Fruit fly (Drosophila melanogaster) whole organism, embryonic: ENCODE results near the gene ND-MNLL.

Experiments
- Bdp1 ChIP-seq: fragments of 200-800 bp; sonication (Bioruptor generic); optimal IDR thresholded peaks from 3 replicates; lab custom pipeline; 2016; ENCODE audit warnings: missing biosample characterization, missing genetic modification characterization
- Blimp-1 ChIP-seq: fragments of 200-800 bp; sonication (Bioruptor generic); optimal IDR thresholded peaks from 3 replicates; lab custom pipeline; 2018; ENCODE audit warnings: missing biosample characterization, missing genetic modification characterization, mild to moderate bottlenecking, moderate library complexity, missing genetic modification reagents
- CG1024 ChIP-seq: fragments of 200-800 bp; sonication (Bioruptor generic); IDR thresholded peaks from 2 replicates; pipeline ENCODE4 v1.3.6; 2022; ENCODE audit warnings: missing biosample characterization, missing genetic modification characterization
- CG10654 ChIP-seq: fragments of 200-800 bp; sonication (Bioruptor generic); optimal IDR thresholded peaks from 2 replicates; lab custom pipeline; 2016; ENCODE audit warnings: missing biosample characterization, missing genetic modification characterization
- CG11085 ChIP-seq: fragments of 200-800 bp; sonication (Bioruptor generic); IDR thresholded peaks from 2 replicates; pipeline ENCODE4 v1.3.6; 2022; ENCODE audit warnings: missing biosample characterization, missing genetic modification characterization
- CG11093 ChIP-seq: fragments of 200-800 bp; sonication (Bioruptor generic); IDR thresholded peaks from 3 replicates; pipeline ENCODE4 v1.3.6; 2022; ENCODE audit warnings: missing biosample characterization, missing genetic modification characterization
- CG16813 ChIP-seq: fragments of 200-800 bp; sonication (Bioruptor generic); IDR thresholded peaks from 3 replicates; pipeline ENCODE4 v1.3.6; 2022; ENCODE audit warnings: missing biosample characterization, missing genetic modification characterization; ENCODE audit not compliant: partially characterized antibody
- CG17361 ChIP-seq: fragments of 200-800 bp; sonication (Bioruptor generic); IDR thresholded peaks from 3 replicates; pipeline ENCODE4 v1.3.6; 2022; ENCODE audit warnings: missing biosample characterization, missing genetic modification characterization
- CG17829 ChIP-seq: fragments of 200-800 bp; optimal IDR thresholded peaks from 2 replicates; lab custom pipeline; 2019; ENCODE audit warnings: missing biosample characterization, mild to moderate bottlenecking, missing genetic modification characterization, moderate library complexity
- CG18262 ChIP-seq: fragments of 200-800 bp; optimal IDR thresholded peaks from 3 replicates; lab custom pipeline; 2019; ENCODE audit warnings: missing biosample characterization, mild to moderate bottlenecking, missing genetic modification characterization, moderate library complexity
- CG2712 ChIP-seq: fragments of 200-800 bp; optimal IDR thresholded peaks from 3 replicates; lab custom pipeline; 2019; ENCODE audit warnings: missing biosample characterization, mild to moderate bottlenecking, missing genetic modification characterization, moderate library complexity
- CG30020 ChIP-seq: fragments of 200-800 bp; optimal IDR thresholded peaks from 2 replicates; lab custom pipeline; 2019; ENCODE audit warnings: missing biosample characterization, mild to moderate bottlenecking, missing genetic modification characterization, moderate library complexity
- CG32532 ChIP-seq: fragments of 200-800 bp; sonication (Bioruptor generic); IDR thresholded peaks from 2 replicates; pipeline ENCODE4 v1.3.6; 2022; ENCODE audit warnings: missing biosample characterization, missing genetic modification characterization
- CG33557 ChIP-seq: fragments of 200-800 bp; sonication (Bioruptor generic); optimal IDR thresholded peaks from 2 replicates; lab custom pipeline; 2019; ENCODE audit warnings: missing biosample characterization, mild to moderate bottlenecking, missing genetic modification characterization, moderate library complexity
- CG4328 ChIP-seq: fragments of 200-800 bp; sonication (Bioruptor generic); optimal IDR thresholded peaks from 3 replicates; lab custom pipeline; 2017; ENCODE audit warnings: missing biosample characterization, missing genetic modification reagents, missing genetic modification characterization
- CG4424 ChIP-seq: fragments of 200-800 bp; sonication (Bioruptor generic); optimal IDR thresholded peaks from 3 replicates; lab custom pipeline; 2016; ENCODE audit warnings: missing biosample characterization, missing genetic modification characterization
- CG8089 ChIP-seq: fragments of 200-800 bp; sonication (Bioruptor generic); optimal IDR thresholded peaks from 3 replicates; lab custom pipeline; 2016; ENCODE audit warnings: missing biosample characterization, missing genetic modification characterization
- CG8290 ChIP-seq, 3 experiments: fragments of 200-800 bp; sonication (Bioruptor generic); optimal IDR thresholded peaks; 2 replicates each; lab custom pipeline; 2016 to 2019; ENCODE audit warnings: missing biosample characterization in 3 of 3, missing genetic modification characterization in 3 of 3, mild to moderate bottlenecking in 2 of 3, moderate library complexity in 1 of 3
- CkIIα-i1 ChIP-seq: fragments of 200-800 bp; sonication (Bioruptor generic); IDR thresholded peaks from 2 replicates; pipeline ENCODE4 v1.3.6; 2022; ENCODE audit warnings: missing biosample characterization, missing genetic modification characterization
- Dad ChIP-seq: fragments of 200-800 bp; sonication (Bioruptor generic); optimal IDR thresholded peaks from 3 replicates; lab custom pipeline; 2016; ENCODE audit warnings: missing biosample characterization, missing genetic modification characterization
- Dfd ChIP-seq, 2 experiments: fragments of >200 bp; optimal IDR thresholded peaks; 2 replicates each; lab custom pipeline; 2017; ENCODE audit warnings: missing biosample characterization in 2 of 2, missing genetic modification characterization in 2 of 2
- Ets97D ChIP-seq: fragments of 200-800 bp; sonication (Bioruptor generic); optimal IDR thresholded peaks from 3 replicates; lab custom pipeline; 2016; ENCODE audit warnings: missing biosample characterization, missing genetic modification characterization
- Gsc ChIP-seq: fragments of 200-800 bp; sonication (Bioruptor generic); IDR thresholded peaks from 2 replicates; pipeline ENCODE4 v1.3.6; 2022; ENCODE audit warnings: missing biosample characterization, missing genetic modification characterization
- HmgZ ChIP-seq: fragments of 200-800 bp; sonication (Bioruptor generic); optimal IDR thresholded peaks from 2 replicates; lab custom pipeline; 2018; ENCODE audit warnings: missing biosample characterization, mild to moderate bottlenecking, missing genetic modification characterization
- Hr78 ChIP-seq, 2 experiments: fragments of 200-800 bp in 1 of 2; fragments of >200 bp in 1 of 2; sonication (Bioruptor generic) in 1 of 2; optimal IDR thresholded peaks; 2 replicates each; lab custom pipeline; 2017 to 2019; ENCODE audit warnings: missing biosample characterization in 2 of 2, missing genetic modification characterization in 2 of 2, mild to moderate bottlenecking in 1 of 2, moderate library complexity in 1 of 2
- Hsf ChIP-seq: fragments of 200-800 bp; sonication (Bioruptor generic); optimal IDR thresholded peaks from 3 replicates; lab custom pipeline; 2016; ENCODE audit warnings: missing biosample characterization, missing genetic modification characterization
- Spps ChIP-seq: fragments of 200-800 bp; sonication (Bioruptor generic); optimal IDR thresholded peaks from 2 replicates; lab custom pipeline; 2018; ENCODE audit warnings: missing biosample characterization, mild to moderate bottlenecking, missing genetic modification characterization
- ac ChIP-seq: fragments of 200-800 bp; sonication (Bioruptor generic); optimal IDR thresholded peaks from 3 replicates; lab custom pipeline; 2017; ENCODE audit warnings: missing biosample characterization, mild to moderate bottlenecking, missing genetic modification characterization
- ash1 ChIP-seq: fragments of 200-800 bp; sonication (Bioruptor generic); optimal IDR thresholded peaks from 2 replicates; lab custom pipeline; 2018; ENCODE audit warnings: missing biosample characterization, mild to moderate bottlenecking, missing genetic modification characterization
- bab2 ChIP-seq: fragments of 200-800 bp; sonication (Bioruptor generic); optimal IDR thresholded peaks from 2 replicates; lab custom pipeline; 2016; ENCODE audit warnings: missing biosample characterization, missing genetic modification characterization
- eve ChIP-seq, 2 experiments: fragments of >200 bp; optimal IDR thresholded peaks; 2 replicates each; lab custom pipeline; 2017; ENCODE audit warnings: missing biosample characterization in 2 of 2, missing genetic modification characterization in 2 of 2
- ftz-f1 ChIP-seq: fragments of 200-800 bp; sonication (Bioruptor generic); optimal IDR thresholded peaks from 2 replicates; lab custom pipeline; 2016; ENCODE audit warnings: missing biosample characterization, missing genetic modification characterization
- gce ChIP-seq: fragments of 200-800 bp; sonication (Bioruptor generic); IDR thresholded peaks from 3 replicates; pipeline ENCODE4 v1.3.6; 2022; ENCODE audit warnings: missing biosample characterization, missing genetic modification characterization
- gfzf ChIP-seq: fragments of 200-800 bp; sonication (Bioruptor generic); optimal IDR thresholded peaks from 2 replicates; lab custom pipeline; 2016; ENCODE audit warnings: missing biosample characterization, mild to moderate bottlenecking, missing genetic modification characterization, moderate library complexity
- grn ChIP-seq: fragments of 200-800 bp; sonication (Bioruptor generic); optimal IDR thresholded peaks from 3 replicates; lab custom pipeline; 2017; ENCODE audit warnings: missing biosample characterization, missing genetic modification characterization
- h ChIP-seq: fragments of >200 bp; optimal IDR thresholded peaks from 2 replicates; lab custom pipeline; 2017
- ind ChIP-seq: fragments of 200-800 bp; sonication (Bioruptor generic); optimal IDR thresholded peaks from 3 replicates; lab custom pipeline; 2016; ENCODE audit warnings: missing biosample characterization, missing genetic modification characterization
- lmd ChIP-seq: fragments of 200-800 bp; sonication (Bioruptor generic); IDR thresholded peaks from 2 replicates; pipeline ENCODE4 v1.3.6; 2022; ENCODE audit warnings: missing biosample characterization, missing genetic modification characterization
- nerfin-2 ChIP-seq: fragments of 200-800 bp; sonication (Bioruptor generic); IDR thresholded peaks from 2 replicates; pipeline ENCODE4 v1.3.6; 2022; ENCODE audit warnings: missing biosample characterization, missing genetic modification characterization; ENCODE audit not compliant: partially characterized antibody
- ranshi ChIP-seq: fragments of 200-800 bp; sonication (Bioruptor generic); IDR thresholded peaks from 2 replicates; pipeline ENCODE4 v1.3.6; 2022; ENCODE audit warnings: missing biosample characterization, missing genetic modification characterization
- ro ChIP-seq: fragments of 200-800 bp; sonication (Bioruptor generic); IDR thresholded peaks from 2 replicates; pipeline ENCODE4 v1.3.6; 2022; ENCODE audit warnings: missing biosample characterization, missing genetic modification characterization
- schlank ChIP-seq: fragments of 200-800 bp; sonication (Bioruptor generic); optimal IDR thresholded peaks from 2 replicates; lab custom pipeline; 2018; ENCODE audit warnings: missing biosample characterization, mild to moderate bottlenecking, missing genetic modification characterization
- scrt ChIP-seq: fragments of 200-800 bp; sonication (Bioruptor generic); optimal IDR thresholded peaks from 2 replicates; lab custom pipeline; 2018; ENCODE audit warnings: missing biosample characterization, mild to moderate bottlenecking, missing genetic modification characterization, moderate library complexity
- seq ChIP-seq: fragments of 200-800 bp; sonication (Bioruptor generic); IDR thresholded peaks from 2 replicates; pipeline ENCODE4 v1.3.6; 2022; ENCODE audit warnings: missing biosample characterization, missing genetic modification characterization
- slou ChIP-seq: fragments of 200-800 bp; sonication (Bioruptor generic); optimal IDR thresholded peaks from 3 replicates; lab custom pipeline; 2016; ENCODE audit warnings: missing biosample characterization, missing genetic modification characterization
- wdn ChIP-seq: fragments of 200-800 bp; sonication (Bioruptor generic); IDR thresholded peaks from 2 replicates; pipeline ENCODE4 v1.3.6; 2022; ENCODE audit warnings: missing biosample characterization, missing genetic modification characterization

ND-MNLL gene

dm6 chrX:7908239-7909068 is 14.9 kb upstream of the ND-MNLL start, which contains the start of the genes dpr14 and spidey (continued):
- TF ChIP-seq schlank (peak; percentile 87), CG4328 (GFP tag; lab: Kevin White, UChicago) (peak; percentile 87), eve (GFP tag; optimal IDR thresholded peaks at IDR 0.05; lab: Kevin White, UChicago) (no peak), Blimp-1 (peak; percentile 86), Dfd (GFP tag; optimal IDR thresholded peaks at IDR 0.05; lab: Kevin White, UChicago) (no peak), CG1024 (GFP tag; lab: Robert Waterston, UW) (peak; percentile 61), ftz-f1 (GFP tag; lab: Kevin White, UChicago) (peak; percentile 28), lmd (GFP tag; lab: Robert Waterston, UW) (peak; percentile 91), seq (GFP tag; lab: Robert Waterston, UW) (peak; percentile 95), nerfin-2 (GFP tag; lab: Robert Waterston, UW) (0 out of 2 replicates have a peak, but pooled peaks have one; percentile 23), CG33557 (GFP tag; lab: Kevin White, UChicago) (peak; percentile 77), gfzf (GFP tag; lab: Kevin White, UChicago) (peak; percentile 11), Ets97D (GFP tag; lab: Kevin White, UChicago) (peak; percentile 63), slou (peak; percentile 26), scrt (peak; percentile 90), CG11093 (GFP tag; lab: Robert Waterston, UW) (peak; percentile 89), CG17361 (peak; percentile 86), CG16813 (GFP tag; lab: Robert Waterston, UW) (peak; percentile 51; the same call in 1 of the 3 replicates), HmgZ (tag; lab: Kevin White, UChicago) (peak; percentile 96), ac (GFP tag; lab: Kevin White, UChicago) (peak; percentile 59)
- TF ChIP-seq, all 482 proteins: peak for 437

DNA sequence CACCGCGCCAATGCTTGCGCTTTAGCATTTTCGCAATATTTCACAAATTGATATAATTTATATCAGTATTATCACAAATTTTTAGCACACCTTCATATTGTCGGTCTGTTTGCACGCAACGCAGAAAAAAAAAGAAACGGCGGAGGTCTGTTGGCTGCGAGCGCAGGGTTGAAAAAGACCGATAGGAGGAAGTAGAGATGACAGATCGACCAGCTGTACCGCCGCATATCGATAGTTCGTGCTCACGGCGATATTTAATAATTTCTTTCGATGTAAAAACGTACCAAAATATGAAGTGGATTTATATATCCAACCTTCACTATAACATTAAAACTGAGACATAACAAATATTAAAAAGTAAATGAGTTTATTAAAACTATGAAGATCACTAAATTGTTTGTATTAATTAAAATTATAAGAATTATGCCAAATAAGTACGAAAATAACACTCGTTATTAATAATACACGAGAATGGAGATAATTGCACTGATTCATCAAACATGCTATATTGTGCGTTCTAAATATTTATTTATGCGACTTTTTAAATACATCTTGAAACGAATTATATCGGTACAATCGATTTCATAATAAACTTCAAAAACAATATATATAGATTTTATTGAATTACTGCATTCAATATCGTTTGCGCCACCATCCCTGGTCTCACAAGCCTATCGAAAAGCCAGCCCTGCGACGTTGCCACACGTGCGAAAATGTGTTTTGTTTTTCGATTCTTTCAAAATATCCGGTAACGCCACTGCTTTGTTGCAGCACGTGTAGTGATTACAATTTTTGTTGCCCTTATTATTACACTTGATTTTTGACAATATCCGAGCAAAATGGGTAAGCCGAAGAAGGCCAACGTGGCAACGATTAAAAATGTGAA is 7.8 kb upstream of the ND-MNLL start, which contains the start of the genes RpS6 and bys:
Gene RpS6 (minus strand): TSS at position 179 of the 886 bp plus-strand sequence.
Gene bys (plus strand): TSS at position 728 of the 886 bp plus-strand sequence.
- TF ChIP-seq CG8089 (GFP tag; lab: Kevin White, UChicago) (peak; percentile 5), bab2 (peak; percentile 36), CG10654 (GFP tag; lab: Kevin White, UChicago) (peak; percentile 10), CG32532 (GFP tag; lab: Robert Waterston, UW) (peak; percentile 73), CG30020 (tag; lab: Kevin White, UChicago) (peak; percentile 30), Hr78 (GFP tag; optimal IDR thresholded peaks at IDR 0.05; lab: Kevin White, UChicago) (no peak), Dad (GFP tag; lab: Kevin White, UChicago) (no peak), grn (GFP tag; lab: Kevin White, UChicago) (no peak), ind (GFP tag; lab: Kevin White, UChicago) (peak; percentile 38), Gsc (GFP tag; lab: Robert Waterston, UW) (no peak), CG18262 (peak; percentile 30), CkIIα-i1 (GFP tag; lab: Robert Waterston, UW) (no peak), Hsf (peak; percentile 33), CG2712 (tag; lab: Kevin White, UChicago) (peak; percentile 39), Bdp1 (GFP tag; lab: Kevin White, UChicago) (no peak), gce (no peak), Spps (tag; lab: Kevin White, UChicago) (no peak), schlank (peak; percentile 64), ash1 (GFP tag; lab: Kevin White, UChicago) (no peak), wdn (GFP tag; lab: Robert Waterston, UW) (peak; percentile 12; the same call in 1 of the 2 replicates), ranshi (peak; percentile 39), h (lab: Kevin White, UChicago) (no peak), CG4424 (GFP tag; lab: Kevin White, UChicago) (peak; percentile 39), CG11085 (GFP tag; lab: Robert Waterston, UW) (peak; percentile 55), CG8290 (GFP tag; optimal IDR thresholded peaks at IDR 0.05; lab: Kevin White, UChicago) (no peak), CG8290 (tag; optimal IDR thresholded peaks at IDR 0.05; lab: Kevin White, UChicago) (peak in 1 of 2 experiments; percentile 65), CG17829 (peak; percentile 12), ro (no peak; the same call in 1 of the 2 replicates)
